Worm (Caenorhabditis elegans) whole organism, L1 larva: Measurements from ENCODE around the gene C04E12.4.
A peak's percentile ranks its signal among the peaks of the same experiment; 100 is the strongest.

ENCODE experiments used
- C16A3.4 ChIP-seq: fragments of 150-350 bp; optimal IDR thresholded peaks from 2 replicates; lab custom pipeline; 2014; ENCODE audit warnings: missing biosample characterization, missing genetic modification characterization
- Y116A8C.19 ChIP-seq: sonication (generic microtip); optimal IDR thresholded peaks from 2 replicates; lab custom pipeline; 2016; ENCODE audit warnings: missing compliant biosample characterization, missing genetic modification characterization, borderline replicate concordance
- aha-1 ChIP-seq: fragments of 150-350 bp; optimal IDR thresholded peaks from 2 replicates; lab custom pipeline; 2014; ENCODE audit warnings: missing biosample characterization, missing genetic modification characterization
- ceh-88 ChIP-seq: fragments of 200-800 bp; sonication (Bioruptor generic); IDR thresholded peaks from 2 replicates; pipeline ENCODE4 v1.3.6; 2022; ENCODE audit warnings: missing genetic modification characterization, missing compliant biosample characterization
- ces-1 ChIP-seq: fragments of 150-350 bp; optimal IDR thresholded peaks from 2 replicates; lab custom pipeline; 2014; ENCODE audit warnings: missing biosample characterization, missing genetic modification reagents, missing genetic modification characterization
- efl-3 ChIP-seq: fragments of 200-800 bp; sonication (Bioruptor generic); optimal IDR thresholded peaks from 2 replicates; lab custom pipeline; 2018; ENCODE audit warnings: mild to moderate bottlenecking, missing genetic modification characterization, missing compliant biosample characterization
- egl-27 ChIP-seq, 2 experiments: fragments of 150-350 bp in 1 of 2; sonication (generic microtip); optimal IDR thresholded peaks; 3 replicates each; lab custom pipeline; 2017 to 2018; ENCODE audit warnings: missing biosample characterization in 2 of 2, missing genetic modification characterization in 2 of 2, missing genetic modification reagents in 2 of 2
- fkh-10 ChIP-seq: sonication (generic microtip); optimal IDR thresholded peaks from 2 replicates; lab custom pipeline; 2017; ENCODE audit warnings: missing biosample characterization, missing genetic modification reagents, missing genetic modification characterization
- fkh-4 ChIP-seq: sonication (generic microtip); optimal IDR thresholded peaks from 2 replicates; lab custom pipeline; 2016; ENCODE audit warnings: missing compliant biosample characterization, missing genetic modification characterization, borderline replicate concordance
- fos-1 ChIP-seq: fragments of 150-350 bp; optimal IDR thresholded peaks from 2 replicates; lab custom pipeline; 2014; ENCODE audit warnings: missing biosample characterization, missing genetic modification characterization
- hlh-4 ChIP-seq: sonication (generic microtip); optimal IDR thresholded peaks from 2 replicates; lab custom pipeline; 2016; ENCODE audit warnings: mild to moderate bottlenecking, missing genetic modification characterization, missing compliant biosample characterization
- hpl-2 ChIP-seq: fragments of 150-350 bp; optimal IDR thresholded peaks from 2 replicates; lab custom pipeline; 2014; ENCODE audit warnings: missing biosample characterization, missing genetic modification reagents, missing genetic modification characterization
- irx-1 ChIP-seq: sonication (generic microtip); optimal IDR thresholded peaks from 2 replicates; lab custom pipeline; 2016; ENCODE audit warnings: missing genetic modification characterization, missing compliant biosample characterization
- jun-1 ChIP-seq: fragments of 150-350 bp; optimal IDR thresholded peaks from 2 replicates; lab custom pipeline; 2014; ENCODE audit warnings: missing biosample characterization, missing genetic modification reagents, missing genetic modification characterization
- lin-13 ChIP-seq: fragments of 150-350 bp; optimal IDR thresholded peaks from 2 replicates; lab custom pipeline; 2014; ENCODE audit warnings: missing biosample characterization, missing genetic modification reagents, missing genetic modification characterization
- lin-14 ChIP-seq: fragments of 200-800 bp; sonication (Bioruptor generic); optimal IDR thresholded peaks from 2 replicates; lab custom pipeline; 2018; ENCODE audit warnings: mild to moderate bottlenecking, missing genetic modification characterization, moderate library complexity, missing compliant biosample characterization
- lin-15B ChIP-seq: fragments of 150-350 bp; sonication (generic microtip); optimal IDR thresholded peaks from 3 replicates; lab custom pipeline; 2014; ENCODE audit warnings: missing biosample characterization, missing genetic modification characterization
- lin-35 ChIP-seq, 2 experiments: fragments of 150-350 bp; optimal IDR thresholded peaks; 2 replicates each; lab custom pipeline; 2014; ENCODE audit warnings: missing biosample characterization in 2 of 2, missing genetic modification characterization in 2 of 2, missing genetic modification reagents in 2 of 2
- lir-3 ChIP-seq: sonication (generic microtip); optimal IDR thresholded peaks from 2 replicates; lab custom pipeline; 2016; ENCODE audit warnings: mild to moderate bottlenecking, missing genetic modification characterization, moderate library complexity, missing compliant biosample characterization; ENCODE audit not compliant: poor library complexity
- lsy-2 ChIP-seq, 2 experiments: fragments of 150-350 bp; optimal IDR thresholded peaks; 2 replicates each; lab custom pipeline; 2014; ENCODE audit warnings: missing biosample characterization in 2 of 2, missing genetic modification characterization in 2 of 2
- mab-9 ChIP-seq: fragments of 200-800 bp; sonication (Bioruptor generic); IDR thresholded peaks from 2 replicates; pipeline ENCODE4 v1.3.6; 2022; ENCODE audit warnings: missing genetic modification reagents, missing genetic modification characterization, missing compliant biosample characterization
- mdl-1 ChIP-seq, 2 experiments: fragments of 150-350 bp; optimal IDR thresholded peaks; 2 replicates each; lab custom pipeline; 2014 to 2017; ENCODE audit warnings: missing biosample characterization in 2 of 2, missing genetic modification characterization in 2 of 2, inconsistent platforms in 1 of 2
- mef-2 ChIP-seq: fragments of 150-350 bp; optimal IDR thresholded peaks from 2 replicates; lab custom pipeline; 2014; ENCODE audit warnings: missing biosample characterization, missing genetic modification characterization
- mep-1 ChIP-seq: fragments of 150-350 bp; optimal IDR thresholded peaks from 2 replicates; lab custom pipeline; 2014; ENCODE audit warnings: missing biosample characterization, missing genetic modification characterization
- nhr-11 ChIP-seq: fragments of 150-350 bp; optimal IDR thresholded peaks from 2 replicates; lab custom pipeline; 2014; ENCODE audit warnings: missing biosample characterization, missing genetic modification characterization
- nhr-20 ChIP-seq: sonication (generic microtip); optimal IDR thresholded peaks from 2 replicates; lab custom pipeline; 2016; ENCODE audit warnings: mild to moderate bottlenecking, missing genetic modification characterization, missing compliant biosample characterization
- nhr-237 ChIP-seq: fragments of 150-350 bp; optimal IDR thresholded peaks from 2 replicates; lab custom pipeline; 2014; ENCODE audit warnings: missing biosample characterization, missing genetic modification characterization
- nhr-28 ChIP-seq: fragments of 150-350 bp; optimal IDR thresholded peaks from 2 replicates; lab custom pipeline; 2014; ENCODE audit warnings: missing biosample characterization, missing genetic modification characterization
- nhr-71 ChIP-seq: sonication (generic microtip); optimal IDR thresholded peaks from 2 replicates; lab custom pipeline; 2016; ENCODE audit warnings: mild to moderate bottlenecking, missing genetic modification characterization, moderate library complexity, missing compliant biosample characterization
- nhr-85 ChIP-seq: sonication (generic microtip); peaks from one replicate; lab custom pipeline; 2016; ENCODE audit warnings: missing genetic modification characterization, inconsistent platforms, missing compliant biosample characterization
- rnt-1 ChIP-seq: sonication (generic microtip); optimal IDR thresholded peaks from 2 replicates; lab custom pipeline; 2016; ENCODE audit warnings: mild to moderate bottlenecking, missing genetic modification characterization, moderate library complexity, missing compliant biosample characterization
- snu-23 ChIP-seq: sonication (generic microtip); optimal IDR thresholded peaks from 2 replicates; lab custom pipeline; 2016; ENCODE audit warnings: missing genetic modification characterization, missing compliant biosample characterization
- sptf-1 ChIP-seq: fragments of 150-350 bp; optimal IDR thresholded peaks from 2 replicates; lab custom pipeline; 2014; ENCODE audit warnings: missing biosample characterization, missing genetic modification characterization
- unc-130 ChIP-seq: fragments of 150-350 bp; optimal IDR thresholded peaks from 2 replicates; lab custom pipeline; 2017; ENCODE audit warnings: missing biosample characterization, missing genetic modification characterization, inconsistent platforms
- unc-98 ChIP-seq: fragments of 200-800 bp; sonication (Bioruptor generic); IDR thresholded peaks from 2 replicates; pipeline ENCODE4 v1.3.6; 2022; ENCODE audit warnings: missing genetic modification characterization, missing compliant biosample characterization

Gene C04E12.4

ce11 chrV:3347486-3347885, 15.1 kb upstream of the C04E12.4 start (continued):
- TF ChIP-seq lin-13 (GFP tag; lab: Kevin White, UChicago) (no peak), rnt-1 (tag; lab: Kevin White, UChicago) (peak; percentile 57), jun-1 (tag; lab: Kevin White, UChicago) (no peak), irx-1 (tag; lab: Kevin White, UChicago) (no peak), ces-1 (GFP tag; lab: Kevin White, UChicago) (no peak), mef-2 (tag; lab: Kevin White, UChicago) (no peak), snu-23 (GFP tag; lab: Kevin White, UChicago) (no peak), lin-15B (tag; lab: Kevin White, UChicago) (no peak), unc-98 (GFP tag; lab: Robert Waterston, UW) (no peak), aha-1 (tag; lab: Kevin White, UChicago) (no peak), nhr-237 (no peak)

DNA sequence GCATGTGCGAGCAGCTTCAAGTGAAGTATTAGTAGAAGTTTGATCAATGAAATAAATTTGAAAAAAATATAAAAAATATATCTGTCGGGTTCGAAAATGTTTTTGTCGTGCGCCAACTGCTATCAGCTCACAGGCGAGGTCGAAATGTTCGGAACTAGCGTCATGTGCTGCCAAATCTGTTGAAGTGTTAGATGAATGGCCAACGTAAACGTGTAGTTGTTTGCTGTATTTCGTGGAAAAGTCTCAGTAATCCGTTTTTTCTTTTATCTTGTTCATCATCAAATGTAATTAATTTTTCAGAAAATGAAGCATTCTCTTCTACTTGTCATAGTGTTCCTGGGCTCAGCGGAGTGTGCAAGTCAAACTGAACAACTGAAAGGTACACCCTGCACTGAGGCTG, 12.7 kb upstream of the C04E12.4 start, which contains the start of gene C17B7.15:
Gene C17B7.15 (plus strand): TSS at position 301 of the 400 bp plus-strand sequence.
- peak; percentile 12 for TF ChIP-seq lin-14
- no peak for TF ChIP-seq hpl-2 (GFP tag; lab: Kevin White, UChicago)

DNA sequence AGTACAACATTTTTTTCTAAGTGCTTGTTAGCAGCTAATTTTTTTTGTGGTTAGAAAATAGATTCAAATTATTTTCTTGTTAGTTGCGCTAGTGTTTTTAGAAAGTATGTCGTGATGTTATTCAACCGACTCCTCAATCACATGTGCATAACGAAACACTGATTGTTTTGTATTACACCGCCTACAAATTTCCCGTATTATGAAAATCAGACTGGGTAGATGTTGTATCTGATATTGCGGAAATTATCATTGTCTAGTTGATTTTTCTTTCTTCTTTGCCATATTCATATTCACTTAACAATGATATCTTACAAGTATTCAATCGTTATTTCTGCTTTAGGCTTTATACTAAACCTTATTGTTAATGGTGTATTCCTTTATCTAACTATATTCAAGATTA, 11.3 kb upstream of the C04E12.4 start, which contains the start of gene str-63:
Gene str-63 (plus strand): TSS at position 301 of the 400 bp plus-strand sequence.
- TF ChIP-seq lsy-2 (tag; optimal IDR thresholded peaks at IDR 0.05; lab: Kevin White, UChicago): no peak

ce11 chrV:3352925-3353324, 9.7 kb upstream of the C04E12.4 start, which contains the start of gene C17B7.12:
C17B7.12 (plus strand) TSS chrV:3353225.
- TF ChIP-seq nhr-11 (tag; lab: Kevin White, UChicago) (no peak), C16A3.4 (tag; lab: Kevin White, UChicago) (no peak), irx-1 (tag; lab: Kevin White, UChicago) (no peak), fkh-10 (GFP tag; lab: Kevin White, UChicago) (no peak), mep-1 (tag; lab: Kevin White, UChicago) (no peak), fos-1 (tag; lab: Kevin White, UChicago) (no peak)
- TF ChIP-seq, all 84 proteins: peak for 0

- TF ChIP-seq mab-9 (GFP tag; lab: Robert Waterston, UW) (no peak), lin-13 (GFP tag; lab: Kevin White, UChicago) (no peak), nhr-20 (no peak), egl-27 (tag; optimal IDR thresholded peaks at IDR 0.05; lab: Kevin White, UChicago) (no peak), nhr-85 (tag; lab: Kevin White, UChicago) (peak; percentile 67), aha-1 (tag; lab: Kevin White, UChicago) (no peak), lin-14 (peak; percentile 13), ces-1 (GFP tag; lab: Kevin White, UChicago) (no peak)
Measured at ce11 chrV:3355544-3355943, 7.0 kb upstream of the C04E12.4 start.

- TF ChIP-seq lir-3 (tag; lab: Kevin White, UChicago): no peak
- no peak for TF ChIP-seq efl-3 (GFP tag; lab: Kevin White, UChicago)
Measured at ce11 chrV:3357106-3357505, 5.5 kb upstream of the C04E12.4 start, which contains the start of gene scrm-3. scrm-3 (minus strand) TSS chrV:3357206.

DNA sequence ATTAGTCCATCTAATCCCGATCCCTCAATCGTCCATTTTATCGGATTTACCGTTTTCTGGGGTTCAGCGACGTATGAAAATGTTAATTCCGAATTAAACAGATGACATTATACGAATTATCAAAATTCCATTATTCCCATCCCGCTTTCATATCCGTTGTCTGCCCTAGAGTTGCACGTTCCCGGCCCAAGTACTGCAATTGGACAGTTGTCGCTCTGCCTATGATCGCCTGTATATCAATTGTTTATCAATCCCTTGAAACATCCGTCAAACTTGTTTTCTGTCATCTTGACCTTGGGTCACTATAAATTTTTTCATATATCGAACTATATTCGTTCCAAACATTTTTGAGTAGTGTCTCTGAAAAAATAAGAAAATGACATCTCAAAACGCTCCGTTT, 4.3 kb upstream of the C04E12.4 start, which contains the start of gene C04E12.5:
Gene C04E12.5 (plus strand): TSS at position 301 of the 400 bp plus-strand sequence.
- no peak for TF ChIP-seq nhr-71 (tag; lab: Kevin White, UChicago)

ce11 chrV:3361633-3362032, 942 bp upstream of the C04E12.4 start:
- TF ChIP-seq rnt-1 (tag; lab: Kevin White, UChicago) (no peak), mdl-1 (tag; optimal IDR thresholded peaks at IDR 0.05; lab: Kevin White, UChicago) (no peak), snu-23 (GFP tag; lab: Kevin White, UChicago) (no peak), sptf-1 (no peak), nhr-28 (tag; lab: Kevin White, UChicago) (no peak), Y116A8C.19 (tag; lab: Kevin White, UChicago) (no peak), fkh-4 (tag; lab: Kevin White, UChicago) (no peak), lin-35 (GFP tag; optimal IDR thresholded peaks at IDR 0.05; lab: Kevin White, UChicago) (no peak), hlh-4 (tag; lab: Kevin White, UChicago) (no peak), ceh-88 (GFP tag; lab: Robert Waterston, UW) (no peak), unc-130 (tag; lab: Kevin White, UChicago) (no peak), lir-3 (tag; lab: Kevin White, UChicago) (no peak)
